Fruit fly (Drosophila melanogaster): ENCODE data around the gene AOX4.
A peak's percentile ranks its signal among the peaks of the same experiment; 100 is the strongest.

The AOX4 gene

DNA sequence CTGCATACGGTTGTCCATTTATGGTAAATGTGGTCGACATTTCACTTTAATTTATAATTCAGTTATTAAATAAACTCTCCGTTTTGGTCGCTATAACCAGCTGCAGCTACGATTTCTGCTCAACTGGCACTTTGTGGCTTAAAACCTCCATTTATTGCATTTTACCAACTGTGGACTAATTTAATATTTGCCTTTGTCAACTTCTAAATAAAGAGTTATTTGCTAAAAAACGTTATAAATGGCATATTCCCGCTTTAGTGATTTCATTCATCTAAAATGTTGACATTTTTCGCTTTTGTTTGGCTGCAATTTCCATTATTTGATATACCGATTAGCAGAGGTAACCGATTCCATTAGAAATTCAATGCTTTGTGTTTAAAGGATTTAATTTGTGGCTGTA, at the start of gene AOX4:
TSS of gene AOX4 (minus strand) at position 101 of the 400 bp plus-strand sequence.
- TF ChIP-seq noc (tag; optimal IDR thresholded peaks at IDR 0.05) = no peak

DNA sequence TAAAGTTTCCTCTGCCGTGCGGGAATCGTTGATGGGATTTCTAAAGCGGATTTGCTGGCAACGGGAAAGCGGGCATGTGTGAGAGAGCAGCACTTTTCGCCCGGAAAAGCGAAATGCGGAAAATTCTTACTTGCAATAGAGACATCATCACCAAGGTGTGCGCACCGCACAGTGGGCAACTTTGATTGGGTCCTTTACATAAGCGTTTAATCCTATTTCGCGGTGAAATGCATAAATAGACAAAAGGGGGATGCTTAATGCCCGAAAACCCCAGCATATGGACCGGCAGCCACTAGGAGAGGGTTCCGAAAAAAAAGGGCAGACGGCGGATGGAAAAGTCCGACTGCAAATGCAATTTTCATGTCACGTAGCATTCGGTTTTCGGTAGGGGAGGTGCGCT, 47.5 kb upstream of the AOX4 start:
- TF ChIP-seq noc (tag; optimal IDR thresholded peaks at IDR 0.05) = no peak

DNA sequence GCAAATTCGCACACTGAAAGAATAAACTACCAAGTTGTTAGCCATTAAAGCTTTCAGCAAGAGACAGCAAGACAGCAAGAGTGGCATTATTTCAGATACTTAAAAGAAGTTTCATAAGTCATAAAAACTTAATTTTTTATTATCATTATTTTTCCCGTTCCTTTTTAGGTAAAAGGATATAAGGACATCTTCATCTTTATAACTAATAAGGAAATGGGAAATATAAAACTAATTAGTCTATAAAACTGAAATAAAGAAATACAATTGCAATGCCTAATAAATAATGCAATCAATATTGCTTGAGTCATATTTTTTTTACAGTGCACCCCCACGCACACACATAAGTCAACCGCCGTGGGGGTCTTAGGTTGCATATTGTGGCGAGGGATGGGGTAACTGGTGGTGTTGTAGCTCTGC, 43.4 kb upstream of the AOX4 start:
- TF ChIP-seq noc (tag; optimal IDR thresholded peaks at IDR 0.05) = no peak

DNA sequence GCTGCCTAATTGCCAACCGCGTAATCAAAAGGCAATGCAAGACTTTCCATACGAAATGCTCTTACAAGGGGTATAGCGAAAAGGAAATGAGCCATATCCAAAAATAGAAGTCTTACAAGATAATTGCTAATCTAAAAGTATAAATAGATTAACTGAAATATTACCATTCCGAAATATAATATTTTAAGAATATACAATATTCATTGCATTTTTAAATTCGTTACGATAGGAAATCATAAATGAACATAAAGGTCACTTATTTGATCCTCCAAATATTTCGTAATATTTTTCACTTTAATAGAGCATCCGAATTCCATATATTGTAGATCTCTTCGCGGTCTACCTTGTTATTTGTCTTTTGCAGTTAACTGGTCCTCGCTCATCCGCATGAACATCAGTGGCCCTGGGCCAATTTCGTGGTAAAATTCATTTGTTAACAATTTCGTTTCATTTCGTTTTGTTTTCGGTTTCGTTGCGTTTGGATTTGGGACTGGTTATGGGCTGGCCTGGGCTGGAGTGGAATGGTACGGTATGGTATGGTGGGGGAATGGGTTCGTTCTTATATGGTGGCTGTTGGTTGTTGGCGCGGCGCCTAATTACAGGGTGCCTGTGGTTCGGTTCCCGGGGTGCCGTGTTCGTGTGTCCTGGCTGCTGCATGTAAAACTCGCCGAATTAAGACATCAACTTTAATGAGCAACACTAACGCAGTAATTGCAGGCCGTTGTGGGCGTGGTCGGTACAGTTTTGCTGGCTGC, 36.1 kb upstream of the AOX4 start:
- no peak for TF ChIP-seq noc (tag; optimal IDR thresholded peaks at IDR 0.05)

dm6 chr3R:15587491-15587890, 34.9 kb upstream of the AOX4 start:
- no peak for TF ChIP-seq noc (tag; optimal IDR thresholded peaks at IDR 0.05)

DNA sequence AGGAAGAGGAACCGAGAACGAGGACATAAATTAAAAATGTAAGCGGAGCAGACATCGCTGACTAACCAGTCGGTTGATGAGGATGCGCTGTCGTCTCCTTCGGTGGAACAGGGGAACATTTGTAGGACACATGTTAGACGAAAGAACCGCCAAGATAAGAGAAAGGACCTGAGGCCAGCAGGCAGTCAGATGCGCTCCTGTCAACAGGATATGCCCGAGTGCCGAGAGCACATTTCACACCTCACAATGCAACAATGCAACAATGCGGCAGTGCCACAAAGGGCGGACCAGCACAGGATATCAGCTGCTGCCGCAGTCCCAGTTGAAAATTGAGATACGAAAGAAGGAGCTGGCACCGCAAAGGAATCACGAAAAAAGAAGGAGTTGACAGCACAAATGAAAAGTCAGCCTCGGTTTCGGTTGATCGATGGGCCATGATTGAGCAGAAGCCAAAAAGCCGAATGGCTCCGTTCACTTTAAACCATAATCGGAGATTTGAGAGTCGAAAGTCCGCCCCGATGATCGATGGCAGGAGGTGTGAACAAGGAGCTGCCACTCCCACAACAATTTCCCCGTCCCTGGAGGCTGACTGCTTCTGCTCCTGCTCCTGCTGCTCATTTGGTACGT, 32.0 kb upstream of the AOX4 start:
- no peak for TF ChIP-seq noc (tag; optimal IDR thresholded peaks at IDR 0.05)

dm6 chr3R:15583447-15583846, 30.8 kb upstream of the AOX4 start:
- no peak for TF ChIP-seq noc (tag; optimal IDR thresholded peaks at IDR 0.05)

DNA sequence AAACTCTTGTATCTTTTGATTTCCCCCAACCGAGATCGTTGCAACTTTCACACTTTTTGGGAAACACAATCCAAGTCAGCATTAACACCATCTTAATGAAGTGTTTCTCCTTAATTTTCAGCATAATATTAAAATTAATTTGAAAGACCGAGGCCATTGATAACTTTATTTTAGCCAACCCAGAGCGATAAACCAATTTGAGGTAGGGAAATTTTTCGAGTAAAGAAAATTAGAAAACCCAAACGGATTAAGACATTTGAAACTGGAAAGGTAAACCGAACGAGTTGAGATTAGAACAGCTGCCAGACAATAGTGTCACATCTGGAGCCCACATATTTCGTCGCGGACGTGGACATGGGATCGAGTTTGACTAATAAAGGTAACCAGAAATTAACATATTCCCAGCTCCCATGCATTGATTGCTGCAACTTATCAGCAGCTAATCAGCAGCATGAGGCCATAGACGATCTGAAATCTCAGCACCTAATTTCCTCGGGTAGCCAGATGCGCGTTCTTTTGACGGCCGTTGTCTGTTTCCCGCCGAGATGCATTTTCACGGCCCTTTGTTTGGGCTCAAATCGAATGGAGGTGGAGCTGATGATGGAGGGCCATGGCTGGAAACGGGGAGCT, 30.0 kb upstream of the AOX4 start:
- TF ChIP-seq noc (tag; optimal IDR thresholded peaks at IDR 0.05) = no peak

DNA sequence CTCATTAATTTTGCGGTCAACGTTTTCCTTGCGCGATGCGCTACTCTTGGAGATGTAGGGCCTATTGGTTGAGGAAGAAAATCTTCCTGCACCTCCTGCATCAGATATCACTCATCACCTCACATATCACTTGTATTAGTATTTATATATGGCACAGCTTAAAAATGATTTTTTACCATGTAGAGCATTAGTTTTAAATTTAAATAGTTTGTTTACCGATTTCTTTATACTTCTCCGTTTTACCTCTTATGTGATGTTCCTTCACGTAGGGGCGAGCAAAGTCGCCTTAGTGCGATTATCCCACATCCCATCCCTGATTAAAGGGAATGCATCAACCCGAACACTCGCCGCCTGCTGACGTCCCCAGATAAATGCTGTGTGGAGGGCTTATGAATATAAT, 28.1 kb upstream of the AOX4 start:
- TF ChIP-seq noc (tag; optimal IDR thresholded peaks at IDR 0.05) = no peak

- TF ChIP-seq noc (tag; optimal IDR thresholded peaks at IDR 0.05) = no peak
Measured at dm6 chr3R:15579693-15580092, 27.1 kb upstream of the AOX4 start.

DNA sequence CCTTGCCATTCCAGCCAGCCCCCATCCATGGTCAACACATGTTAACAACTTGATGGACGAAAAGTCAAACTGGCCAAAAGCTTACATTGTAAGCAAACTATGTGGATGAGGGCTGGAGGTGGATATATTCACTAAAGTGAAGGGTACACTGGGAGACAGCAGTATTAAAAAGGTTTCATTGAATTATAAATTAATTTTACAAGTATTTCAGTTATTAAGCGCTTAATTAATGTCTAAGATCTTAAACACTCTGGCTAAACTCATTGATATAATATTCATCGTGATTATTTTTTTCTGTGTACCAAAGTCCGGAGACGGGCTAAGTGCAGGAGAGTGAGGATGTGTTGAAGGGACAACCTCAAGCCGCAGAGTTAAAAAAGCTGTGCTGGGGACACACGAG, 15.9 kb upstream of the AOX4 start:
- no peak for TF ChIP-seq noc (tag; optimal IDR thresholded peaks at IDR 0.05)

- TF ChIP-seq noc (tag; optimal IDR thresholded peaks at IDR 0.05) = no peak
Measured at dm6 chr3R:15567913-15568312, 15.3 kb upstream of the AOX4 start.

DNA sequence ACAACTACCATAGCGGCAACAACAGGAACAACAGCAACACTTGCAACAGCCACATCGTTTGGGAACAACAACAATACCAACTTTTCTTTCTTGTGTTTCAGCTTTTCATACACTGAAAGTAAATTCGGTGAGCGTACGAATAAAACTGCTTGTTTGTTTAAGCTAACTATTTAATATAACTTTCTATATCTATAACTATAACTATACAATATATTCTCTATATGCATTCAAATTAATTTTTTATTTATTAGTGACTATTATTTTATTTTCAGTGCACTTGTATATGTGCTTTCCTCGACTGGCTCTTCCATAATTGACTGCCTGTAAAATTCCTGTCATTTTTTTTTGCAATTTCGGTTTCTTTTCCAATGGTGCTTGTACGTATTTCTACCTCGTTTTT, 14.3 kb upstream of the AOX4 start:
- TF ChIP-seq noc (tag; optimal IDR thresholded peaks at IDR 0.05) = no peak

- TF ChIP-seq noc (tag; optimal IDR thresholded peaks at IDR 0.05) = no peak
Measured at dm6 chr3R:15566340-15566739, 13.7 kb upstream of the AOX4 start.

dm6 chr3R:15557308-15557707, 4.7 kb upstream of the AOX4 start:
- TF ChIP-seq noc (tag; optimal IDR thresholded peaks at IDR 0.05) = no peak

DNA sequence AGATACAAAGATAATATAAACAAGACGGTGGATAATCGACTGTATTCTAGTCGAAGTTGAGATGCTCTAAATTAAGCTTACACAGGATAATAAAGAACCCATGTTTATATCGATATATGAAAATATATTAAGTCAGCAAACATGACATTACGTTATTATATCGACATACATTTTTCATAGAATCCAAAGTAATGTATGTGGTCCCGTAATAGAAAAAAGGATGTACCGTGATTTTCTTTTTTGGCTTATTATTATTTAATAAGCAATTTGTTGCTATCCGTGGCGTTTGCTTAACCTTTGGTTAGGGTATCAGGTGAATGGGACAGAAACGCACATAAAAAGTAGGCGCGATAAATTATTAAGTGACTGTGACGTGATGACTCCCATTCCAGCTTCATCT, 3.9 kb upstream of the AOX4 start:
- TF ChIP-seq noc (tag; optimal IDR thresholded peaks at IDR 0.05) = peak; percentile 57

dm6 chr3R:15554733-15555132, 2.1 kb upstream of the AOX4 start:
- TF ChIP-seq noc (tag; optimal IDR thresholded peaks at IDR 0.05) = no peak

All from whole organism, larva.